Fruit fly (Drosophila melanogaster) whole organism, embryonic: ENCODE measurements around the gene Inx5.
A peak's percentile ranks its signal among the peaks of the same experiment; 100 is the strongest.

Source experiments
- Ada2b ChIP-seq: fragments of 200-800 bp; sonication (Bioruptor generic); IDR thresholded peaks from 2 replicates; pipeline ENCODE4 v1.3.6; 2022; ENCODE audit warnings: missing biosample characterization, missing genetic modification characterization
- CG10565 ChIP-seq: fragments of 200-800 bp; sonication (Bioruptor generic); optimal IDR thresholded peaks from 3 replicates; lab custom pipeline; 2016; ENCODE audit warnings: missing biosample characterization, mild to moderate bottlenecking, missing genetic modification characterization
- CG11696 ChIP-seq: fragments of 200-800 bp; sonication (Bioruptor generic); IDR thresholded peaks from 2 replicates; pipeline ENCODE4 v1.3.6; 2022; ENCODE audit warnings: missing biosample characterization, missing genetic modification characterization
- CG12391 ChIP-seq: fragments of 200-800 bp; sonication (Bioruptor generic); optimal IDR thresholded peaks from 3 replicates; lab custom pipeline; 2018; ENCODE audit warnings: missing biosample characterization, mild to moderate bottlenecking, missing genetic modification characterization, moderate library complexity
- CG14014 ChIP-seq: fragments of 200-800 bp; sonication (Bioruptor generic); IDR thresholded peaks from 2 replicates; pipeline ENCODE4 v1.3.6; 2022; ENCODE audit warnings: missing biosample characterization, missing genetic modification characterization
- CG14050 ChIP-seq: fragments of 200-800 bp; sonication (Bioruptor generic); IDR thresholded peaks from 3 replicates; pipeline ENCODE4 v1.3.6; 2022; ENCODE audit warnings: missing biosample characterization, missing genetic modification characterization
- CG14667 ChIP-seq: fragments of 200-800 bp; sonication (Bioruptor generic); IDR thresholded peaks from 2 replicates; pipeline ENCODE4 v1.3.6; 2022; ENCODE audit warnings: missing biosample characterization, missing genetic modification characterization
- CG14710 ChIP-seq: fragments of 200-800 bp; sonication (Bioruptor generic); optimal IDR thresholded peaks from 3 replicates; lab custom pipeline; 2019; ENCODE audit warnings: missing biosample characterization, mild to moderate bottlenecking, missing genetic modification characterization, moderate library complexity
- CG15479 ChIP-seq: fragments of 200-800 bp; sonication (Bioruptor generic); optimal IDR thresholded peaks from 3 replicates; lab custom pipeline; 2019; ENCODE audit warnings: missing biosample characterization, mild to moderate bottlenecking, missing genetic modification characterization, moderate library complexity
- CG1602 ChIP-seq: fragments of 200-800 bp; sonication (Bioruptor generic); optimal IDR thresholded peaks from 3 replicates; lab custom pipeline; 2016; ENCODE audit warnings: missing biosample characterization, missing genetic modification characterization
- CG1603 ChIP-seq: fragments of 200-800 bp; sonication (Bioruptor generic); optimal IDR thresholded peaks from 2 replicates; lab custom pipeline; 2019; ENCODE audit warnings: missing biosample characterization, mild to moderate bottlenecking, missing genetic modification characterization, moderate library complexity
- CG17186 ChIP-seq: fragments of 200-800 bp; sonication (Bioruptor generic); optimal IDR thresholded peaks from 3 replicates; lab custom pipeline; 2017; ENCODE audit warnings: missing biosample characterization, missing genetic modification reagents, missing genetic modification characterization
- CG17328 ChIP-seq: fragments of 200-800 bp; sonication (Bioruptor generic); IDR thresholded peaks from 2 replicates; pipeline ENCODE4 v1.3.6; 2022; ENCODE audit warnings: missing biosample characterization, missing genetic modification characterization
- CG17359 ChIP-seq: fragments of 200-800 bp; sonication (Bioruptor generic); optimal IDR thresholded peaks from 3 replicates; lab custom pipeline; 2018; ENCODE audit warnings: missing biosample characterization, mild to moderate bottlenecking, missing genetic modification characterization, moderate library complexity
- CG17361 ChIP-seq: fragments of 200-800 bp; sonication (Bioruptor generic); IDR thresholded peaks from 3 replicates; pipeline ENCODE4 v1.3.6; 2022; ENCODE audit warnings: missing biosample characterization, missing genetic modification characterization
- CG2120 ChIP-seq: fragments of 200-800 bp; sonication (Bioruptor generic); optimal IDR thresholded peaks from 3 replicates; lab custom pipeline; 2016; ENCODE audit warnings: missing biosample characterization, missing genetic modification characterization
- CG34376 ChIP-seq: fragments of 200-800 bp; sonication (Bioruptor generic); optimal IDR thresholded peaks from 2 replicates; lab custom pipeline; 2018; ENCODE audit warnings: missing biosample characterization, mild to moderate bottlenecking, missing genetic modification characterization
- CG4360 ChIP-seq: fragments of 200-800 bp; sonication (Bioruptor generic); IDR thresholded peaks from 2 replicates; pipeline ENCODE4 v1.3.6; 2022; ENCODE audit warnings: missing biosample characterization, missing genetic modification characterization
- CG7556 ChIP-seq: fragments of 200-800 bp; sonication (Bioruptor generic); optimal IDR thresholded peaks from 2 replicates; lab custom pipeline; 2017; ENCODE audit warnings: missing biosample characterization, mild to moderate bottlenecking, missing genetic modification characterization
- CG7839 ChIP-seq: fragments of 200-800 bp; sonication (Bioruptor generic); optimal IDR thresholded peaks from 3 replicates; lab custom pipeline; 2018; ENCODE audit warnings: missing biosample characterization, mild to moderate bottlenecking, missing genetic modification characterization, moderate library complexity
- CG8290 ChIP-seq, 3 experiments: fragments of 200-800 bp; sonication (Bioruptor generic); optimal IDR thresholded peaks; 2 replicates each; lab custom pipeline; 2016 to 2019; ENCODE audit warnings: missing biosample characterization in 3 of 3, missing genetic modification characterization in 3 of 3, mild to moderate bottlenecking in 2 of 3, moderate library complexity in 1 of 3
- CG9609 ChIP-seq: fragments of 200-800 bp; sonication (Bioruptor generic); optimal IDR thresholded peaks from 3 replicates; lab custom pipeline; 2016; ENCODE audit warnings: missing biosample characterization, missing genetic modification characterization
- CG9817 ChIP-seq: fragments of 200-800 bp; sonication (Bioruptor generic); optimal IDR thresholded peaks from 2 replicates; lab custom pipeline; 2018; ENCODE audit warnings: missing biosample characterization, mild to moderate bottlenecking, missing genetic modification characterization, moderate library complexity
- Chrac-16 ChIP-seq: fragments of 200-800 bp; sonication (Bioruptor generic); optimal IDR thresholded peaks from 3 replicates; lab custom pipeline; 2016; ENCODE audit warnings: missing biosample characterization, missing genetic modification characterization
- Doc2 ChIP-seq: fragments of 200-800 bp; sonication (Bioruptor generic); IDR thresholded peaks from 2 replicates; pipeline ENCODE4 v1.3.6; 2022; ENCODE audit warnings: missing biosample characterization, missing genetic modification characterization
- Eip74EF ChIP-seq, 2 experiments: fragments of 200-800 bp in 1 of 2; fragments of >200 bp in 1 of 2; sonication (Bioruptor generic) in 1 of 2; optimal IDR thresholded peaks; 2 replicates each; lab custom pipeline; 2017 to 2019; ENCODE audit warnings: missing biosample characterization in 2 of 2, missing genetic modification characterization in 2 of 2, mild to moderate bottlenecking in 1 of 2, moderate library complexity in 1 of 2
- PHDP ChIP-seq: fragments of 200-800 bp; sonication (Bioruptor generic); optimal IDR thresholded peaks from 3 replicates; lab custom pipeline; 2018; ENCODE audit warnings: missing biosample characterization, mild to moderate bottlenecking, missing genetic modification characterization, moderate library complexity
- Six4 ChIP-seq: fragments of 200-800 bp; sonication (Bioruptor generic); optimal IDR thresholded peaks from 2 replicates; lab custom pipeline; 2016; ENCODE audit warnings: missing biosample characterization, missing genetic modification characterization
- Stat92E ChIP-seq, 3 experiments: fragments of >200 bp in 2 of 3; fragments of 200-800 bp in 1 of 3; sonication (Bioruptor generic) in 1 of 3; optimal IDR thresholded peaks; 2 replicates each; lab custom pipeline; 2017 to 2019; ENCODE audit warnings: missing biosample characterization in 3 of 3, missing genetic modification characterization in 3 of 3, mild to moderate bottlenecking in 1 of 3, moderate library complexity in 1 of 3
- Tbp ChIP-seq: fragments of >200 bp; optimal IDR thresholded peaks from 2 replicates; lab custom pipeline; 2018; ENCODE audit warnings: missing biosample characterization, missing genetic modification characterization
- bigmax ChIP-seq: fragments of 200-800 bp; sonication (Bioruptor generic); optimal IDR thresholded peaks from 2 replicates; lab custom pipeline; 2018; ENCODE audit warnings: missing biosample characterization, mild to moderate bottlenecking, missing genetic modification characterization
- cas ChIP-seq: fragments of 200-800 bp; sonication (Bioruptor generic); IDR thresholded peaks from 2 replicates; pipeline ENCODE4 v1.3.6; 2022; ENCODE audit warnings: missing biosample characterization, missing genetic modification characterization
- caup ChIP-seq: fragments of 200-800 bp; sonication (Bioruptor generic); optimal IDR thresholded peaks from 3 replicates; lab custom pipeline; 2017; ENCODE audit warnings: missing biosample characterization, mild to moderate bottlenecking, missing genetic modification characterization, moderate library complexity; ENCODE audit not compliant: severe bottlenecking
- dimm ChIP-seq: fragments of 200-800 bp; sonication (Bioruptor generic); IDR thresholded peaks from 2 replicates; pipeline ENCODE4 v1.3.6; 2022; ENCODE audit warnings: missing biosample characterization, missing genetic modification characterization
- eve ChIP-seq, 2 experiments: fragments of >200 bp; optimal IDR thresholded peaks; 2 replicates each; lab custom pipeline; 2017; ENCODE audit warnings: missing biosample characterization in 2 of 2, missing genetic modification characterization in 2 of 2
- fd3F ChIP-seq: fragments of 200-800 bp; sonication (Bioruptor generic); optimal IDR thresholded peaks from 2 replicates; lab custom pipeline; 2018; ENCODE audit warnings: missing biosample characterization, mild to moderate bottlenecking, missing genetic modification characterization, moderate library complexity
- fu2 ChIP-seq: fragments of 200-800 bp; sonication (Bioruptor generic); optimal IDR thresholded peaks from 2 replicates; lab custom pipeline; 2016; ENCODE audit warnings: missing biosample characterization, missing genetic modification characterization
- hkb ChIP-seq, 2 experiments: fragments of 200-800 bp in 1 of 2; fragments of >200 bp in 1 of 2; sonication (Bioruptor generic) in 1 of 2; IDR thresholded peaks in 1 of 2; optimal IDR thresholded peaks in 1 of 2; 2 replicates each; pipeline versions ENCODE4 v1.3.6 to Lab custom; 2017 to 2022; ENCODE audit warnings: missing biosample characterization in 1 of 2, missing genetic modification characterization in 1 of 2
- insv ChIP-seq, 2 experiments: fragments of 200-800 bp; sonication (Bioruptor generic); optimal IDR thresholded peaks; 3 replicates each; lab custom pipeline; 2016 to 2018; ENCODE audit warnings: missing biosample characterization in 2 of 2, missing genetic modification characterization in 2 of 2
- knrl ChIP-seq: fragments of 200-800 bp; sonication (Bioruptor generic); IDR thresholded peaks from 3 replicates; pipeline ENCODE4 v1.3.6; 2022; ENCODE audit warnings: missing biosample characterization, missing genetic modification characterization; ENCODE audit not compliant: partially characterized antibody
- nerfin-2 ChIP-seq: fragments of 200-800 bp; sonication (Bioruptor generic); IDR thresholded peaks from 2 replicates; pipeline ENCODE4 v1.3.6; 2022; ENCODE audit warnings: missing biosample characterization, missing genetic modification characterization; ENCODE audit not compliant: partially characterized antibody
- pb ChIP-seq: fragments of 200-800 bp; sonication (Bioruptor generic); optimal IDR thresholded peaks from 3 replicates; lab custom pipeline; 2016; ENCODE audit warnings: missing biosample characterization, missing genetic modification characterization
- rib ChIP-seq: fragments of 200-800 bp; sonication (Bioruptor generic); IDR thresholded peaks from 2 replicates; pipeline ENCODE4 v1.3.6; 2022; ENCODE audit warnings: missing biosample characterization, missing genetic modification characterization
- sisA ChIP-seq: fragments of 200-800 bp; sonication (Bioruptor generic); IDR thresholded peaks from 2 replicates; pipeline ENCODE4 v1.3.6; 2022; ENCODE audit warnings: missing biosample characterization, missing genetic modification characterization
- slbo ChIP-seq: fragments of 200-800 bp; sonication (Bioruptor generic); IDR thresholded peaks from 2 replicates; pipeline ENCODE4 v1.3.6; 2022; ENCODE audit warnings: missing biosample characterization, missing genetic modification characterization
- so ChIP-seq: fragments of 200-800 bp; sonication (Bioruptor generic); IDR thresholded peaks from 3 replicates; pipeline ENCODE4 v1.3.6; 2022; ENCODE audit warnings: missing biosample characterization, missing genetic modification characterization
- stwl ChIP-seq: fragments of 200-800 bp; sonication (Bioruptor generic); optimal IDR thresholded peaks from 3 replicates; lab custom pipeline; 2018; ENCODE audit warnings: missing biosample characterization, mild to moderate bottlenecking, missing genetic modification characterization, moderate library complexity
- sug ChIP-seq: fragments of 200-800 bp; optimal IDR thresholded peaks from 2 replicates; lab custom pipeline; 2019; ENCODE audit warnings: missing biosample characterization, mild to moderate bottlenecking, missing genetic modification characterization, moderate library complexity
- unpg ChIP-seq: fragments of 200-800 bp; sonication (Bioruptor generic); optimal IDR thresholded peaks from 3 replicates; lab custom pipeline; 2018; ENCODE audit warnings: missing biosample characterization, mild to moderate bottlenecking, missing genetic modification characterization, moderate library complexity
- vvl ChIP-seq: fragments of 200-800 bp; sonication (Bioruptor generic); IDR thresholded peaks from 2 replicates; pipeline ENCODE4 v1.3.6; 2022; ENCODE audit warnings: missing biosample characterization, missing genetic modification characterization

The Inx5 gene

dm6 chrX:19174092-19174491 lies 3.4 kb upstream of the Inx5 start (continued):
- TF ChIP-seq nerfin-2 (GFP tag; lab: Robert Waterston, UW), result no peak
- no peak for TF ChIP-seq pb (GFP tag; lab: Kevin White, UChicago)
- TF ChIP-seq Stat92E (GFP tag; optimal IDR thresholded peaks at IDR 0.05; lab: Kevin White, UChicago), result no peak
- TF ChIP-seq rib, result no peak
- 0 out of 2 replicates have a peak, but pooled peaks have one; percentile 19 for TF ChIP-seq slbo (GFP tag; lab: Robert Waterston, UW)
- TF ChIP-seq CG12391 (tag; lab: Kevin White, UChicago), result no peak
- TF ChIP-seq CG2120 (GFP tag; lab: Kevin White, UChicago), result peak; percentile 58
- TF ChIP-seq CG8290 (GFP tag; optimal IDR thresholded peaks at IDR 0.05; lab: Kevin White, UChicago), result no peak
- TF ChIP-seq CG8290 (tag; optimal IDR thresholded peaks at IDR 0.05; lab: Kevin White, UChicago), result no peak
- TF ChIP-seq CG7556 (GFP tag; lab: Kevin White, UChicago), result peak; percentile 42
- TF ChIP-seq CG14710 (tag; lab: Kevin White, UChicago), result no peak
- TF ChIP-seq vvl (GFP tag; lab: Robert Waterston, UW), result no peak
- TF ChIP-seq PHDP (tag; lab: Kevin White, UChicago), result peak; percentile 34
- TF ChIP-seq CG14050, result no peak
- no peak for TF ChIP-seq Six4 (GFP tag; lab: Kevin White, UChicago)
- no peak for TF ChIP-seq CG17186 (GFP tag; lab: Kevin White, UChicago)
- no peak for TF ChIP-seq Tbp (GFP tag; lab: Kevin White, UChicago)
- no peak for TF ChIP-seq fd3F (GFP tag; lab: Kevin White, UChicago)
- no peak for TF ChIP-seq CG1602
- no peak for TF ChIP-seq Doc2 (GFP tag; lab: Robert Waterston, UW)
- TF ChIP-seq CG17359 (tag; lab: Kevin White, UChicago), result no peak
- no peak for TF ChIP-seq Ada2b
- TF ChIP-seq CG17361, result no peak
- no peak for TF ChIP-seq dimm (GFP tag; lab: Robert Waterston, UW)
- no peak for TF ChIP-seq CG1603
- peak; percentile 19 for TF ChIP-seq unpg (GFP tag; lab: Kevin White, UChicago)
- no peak for TF ChIP-seq CG10565 (GFP tag; lab: Kevin White, UChicago)
- TF ChIP-seq bigmax (GFP tag; lab: Kevin White, UChicago), result no peak
- TF ChIP-seq CG15479 (GFP tag; lab: Kevin White, UChicago), result no peak
- no peak for TF ChIP-seq cas (GFP tag; lab: Robert Waterston, UW)
- TF ChIP-seq sisA, result no peak
- peak; percentile 43 for TF ChIP-seq CG7839 (tag; lab: Kevin White, UChicago)
- no peak for TF ChIP-seq CG11696 (GFP tag; lab: Robert Waterston, UW)
- TF ChIP-seq sug (tag; lab: Kevin White, UChicago), result no peak
- no peak for TF ChIP-seq hkb (optimal IDR thresholded peaks at IDR 0.05; lab: Kevin White, UChicago)
- no peak for TF ChIP-seq hkb (GFP tag; IDR thresholded peaks at IDR 0.05; lab: Robert Waterston, UW)
- TF ChIP-seq so (GFP tag; lab: Robert Waterston, UW), result no peak
- TF ChIP-seq CG17328 (GFP tag; lab: Robert Waterston, UW), result no peak
- no peak for TF ChIP-seq caup (GFP tag; lab: Kevin White, UChicago)
- TF ChIP-seq knrl (GFP tag; lab: Robert Waterston, UW), result no peak
- TF ChIP-seq Eip74EF (GFP tag; optimal IDR thresholded peaks at IDR 0.05; lab: Kevin White, UChicago), result no peak
- no peak for TF ChIP-seq Chrac-16 (GFP tag; lab: Kevin White, UChicago)
- TF ChIP-seq CG4360 (GFP tag; lab: Robert Waterston, UW), result no peak
- TF ChIP-seq stwl (tag; lab: Kevin White, UChicago), result no peak
- no peak for TF ChIP-seq fu2
- no peak for TF ChIP-seq CG9609 (GFP tag; lab: Kevin White, UChicago)
- no peak for TF ChIP-seq CG34376 (GFP tag; lab: Kevin White, UChicago)
- 0 out of 2 replicates have a peak, but pooled peaks have one; percentile 17 for TF ChIP-seq CG14014 (GFP tag; lab: Robert Waterston, UW)
- TF ChIP-seq CG9817 (tag; lab: Kevin White, UChicago), result peak; percentile 4
- no peak for TF ChIP-seq eve (GFP tag; optimal IDR thresholded peaks at IDR 0.05; lab: Kevin White, UChicago)
- no peak for TF ChIP-seq insv (GFP tag; optimal IDR thresholded peaks at IDR 0.05; lab: Kevin White, UChicago)
- no peak for TF ChIP-seq CG14667 (GFP tag; lab: Robert Waterston, UW)
